Worm (Caenorhabditis elegans): ENCODE results near the gene R08D7.4.

DNA sequence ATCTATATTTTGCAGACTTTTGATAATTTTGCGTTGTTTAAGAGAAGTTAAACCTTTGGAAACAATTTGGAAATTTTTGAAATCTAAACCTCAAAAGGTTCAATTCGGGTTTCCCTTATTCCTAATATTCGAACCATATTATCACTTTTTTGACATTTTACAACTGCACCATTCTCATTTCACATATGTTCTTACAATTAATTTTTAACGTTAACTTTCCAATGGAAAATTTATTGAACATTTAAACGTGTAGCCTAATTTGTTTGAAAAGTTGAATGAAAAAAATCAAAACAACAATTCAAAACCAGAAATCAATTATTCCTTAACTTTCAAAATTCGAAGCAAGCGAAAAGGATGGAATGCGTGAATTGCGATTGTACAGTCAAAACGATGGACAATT is 47.8 kb upstream of the R08D7.4 start, which contains the start of gene ZK637.12:
- TF ChIP-seq snpc-4 (GFP tag; optimal IDR thresholded peaks at IDR 0.05) (no peak), snpc-4 (tag; optimal IDR thresholded peaks at IDR 0.05) (no peak), nhr-90 (tag; optimal IDR thresholded peaks at IDR 0.05) (no peak), dpl-1 (GFP tag; optimal IDR thresholded peaks at IDR 0.05) (no peak), tbx-9 (tag; optimal IDR thresholded peaks at IDR 0.05; ENCODE audit: borderline replicate concordance) (no peak), egrh-3 (GFP tag; IDR thresholded peaks at IDR 0.05) (no peak), ama-1 (optimal IDR thresholded peaks at IDR 0.05) (no peak), ama-1 (GFP tag; optimal IDR thresholded peaks at IDR 0.05) (no peak), lir-1 (GFP tag; conservative IDR thresholded peaks at IDR 0.05) (no peak), chd-7 (tag; optimal IDR thresholded peaks at IDR 0.05) (no peak), F23B12.7 (tag; optimal IDR thresholded peaks at IDR 0.05; ENCODE audit: insufficient read depth) (no peak), efl-1 (GFP tag; optimal IDR thresholded peaks at IDR 0.05) (no peak)

Measured in whole organism, young adult.